Worm (Caenorhabditis elegans): ENCODE results near the gene K08D8.3.

ce11 chrIV:12886012-12886411, 20.4 kb downstream of the K08D8.3 start:
- TF ChIP-seq lin-11 (tag; optimal IDR thresholded peaks at IDR 0.05) (no peak), ceh-31 (tag; optimal IDR thresholded peaks at IDR 0.05) (no peak), fkh-10 (GFP tag; optimal IDR thresholded peaks at IDR 0.05) (no peak), ama-1 (optimal IDR thresholded peaks at IDR 0.05) (no peak), syd-9 (tag; optimal IDR thresholded peaks at IDR 0.05) (no peak), odd-2 (tag; optimal IDR thresholded peaks at IDR 0.05) (no peak), elt-4 (tag; optimal IDR thresholded peaks at IDR 0.05) (no peak), nfya-1 (tag; optimal IDR thresholded peaks at IDR 0.05) (no peak), ahr-1 (tag; optimal IDR thresholded peaks at IDR 0.05) (no peak), ceh-2 (tag; optimal IDR thresholded peaks at IDR 0.05) (no peak), pha-4 (tag; optimal IDR thresholded peaks at IDR 0.05) (no peak)

Data from whole organism, late embryonic.